Fruit fly (Drosophila melanogaster) S2 (cell line): ENCODE results near the gene HERC2.

Experiments used
- CG8478 ChIP-seq: fragments of >200 bp; optimal IDR thresholded peaks from 2 replicates; lab custom pipeline; 2018
- CTCF ChIP-seq, 2 experiments: fragments of >200 bp; optimal IDR thresholded peaks; 2 replicates each; lab custom pipeline; 2018

The HERC2 gene

dm6 chrX:20394066-20394913 lies at the start of gene HERC2:
HERC2 (plus strand) TSS chrX:20394395.
- TF ChIP-seq CTCF (optimal IDR thresholded peaks at IDR 0.05; lab: Kevin White, UChicago) (no peak), CG8478 (no peak)

- no peak for TF ChIP-seq CTCF (optimal IDR thresholded peaks at IDR 0.05; lab: Kevin White, UChicago)
- TF ChIP-seq CG8478 = no peak
These were observed 17.8 kb upstream of the HERC2 start, which contains the start of gene CG12679 for dm6 chrX:20376422-20376821. CG12679 (minus strand) TSS chrX:20376522.

dm6 chrX:20385865-20386264 lies 8.3 kb upstream of the HERC2 start:
- peak; percentile 53 for TF ChIP-seq CTCF (optimal IDR thresholded peaks at IDR 0.05; lab: Kevin White, UChicago)
- no peak for TF ChIP-seq CG8478

- TF ChIP-seq CTCF (optimal IDR thresholded peaks at IDR 0.05; lab: Kevin White, UChicago) = no peak
These were observed 4.6 kb upstream of the HERC2 start for dm6 chrX:20389633-20390032.

dm6 chrX:20390706-20391105 lies 3.5 kb upstream of the HERC2 start, which contains the start of gene jb:
jb (minus strand) TSS chrX:20390806.
- no peak for TF ChIP-seq CTCF (optimal IDR thresholded peaks at IDR 0.05; lab: Kevin White, UChicago)
- no peak for TF ChIP-seq CG8478

- peak; percentile 26 to 53 for TF ChIP-seq CTCF (optimal IDR thresholded peaks at IDR 0.05; lab: Kevin White, UChicago)
- no peak for TF ChIP-seq CG8478
These were observed 3.0 kb upstream of the HERC2 start for dm6 chrX:20391230-20391629.

dm6 chrX:20393580-20393979 lies 615 bp upstream of the HERC2 start, which contains the start of gene Syx16:
Syx16 (minus strand) TSS chrX:20393751.
- TF ChIP-seq CG8478 (no peak), CTCF (optimal IDR thresholded peaks at IDR 0.05; lab: Kevin White, UChicago) (no peak)

- TF ChIP-seq CTCF (optimal IDR thresholded peaks at IDR 0.05; lab: Kevin White, UChicago) (no peak), CG8478 (no peak)
These were observed 17.4 kb downstream of the HERC2 start for dm6 chrX:20411635-20412034.

- TF ChIP-seq CG8478 (no peak), CTCF (optimal IDR thresholded peaks at IDR 0.05; lab: Kevin White, UChicago) (no peak)
These were observed 19.3 kb downstream of the HERC2 start, which contains the start of gene CG15459 for dm6 chrX:20413481-20413880. CG15459 (minus strand) TSS chrX:20413581.

- TF ChIP-seq CTCF (optimal IDR thresholded peaks at IDR 0.05; lab: Kevin White, UChicago) (no peak), CG8478 (no peak)
These were observed 19.9 kb downstream of the HERC2 start, which contains the start of gene CG15458 for dm6 chrX:20414099-20414498. CG15458 (minus strand) TSS chrX:20414199.

dm6 chrX:20415444-20415843 lies 21.2 kb downstream of the HERC2 start, which contains the start of gene Obp19a:
Obp19a (plus strand) TSS chrX:20415744.
- TF ChIP-seq CG8478 (no peak), CTCF (optimal IDR thresholded peaks at IDR 0.05; lab: Kevin White, UChicago) (no peak)

dm6 chrX:20416433-20416832 lies 22.2 kb downstream of the HERC2 start, which contains the start of gene Obp19b:
Obp19b (plus strand) TSS chrX:20416733.
- TF ChIP-seq CG8478 (no peak), CTCF (optimal IDR thresholded peaks at IDR 0.05; lab: Kevin White, UChicago) (no peak)

- TF ChIP-seq CG8478 = no peak
- no peak for TF ChIP-seq CTCF (optimal IDR thresholded peaks at IDR 0.05; lab: Kevin White, UChicago)
These were observed 24.7 kb downstream of the HERC2 start, which contains the start of gene Obp19c for dm6 chrX:20418864-20419263. Obp19c (minus strand) TSS chrX:20418964.

- TF ChIP-seq CTCF (optimal IDR thresholded peaks at IDR 0.05; lab: Kevin White, UChicago) (no peak), CG8478 (no peak)
These were observed 25.1 kb downstream of the HERC2 start, which contains the start of gene Obp19d for dm6 chrX:20419313-20419712. Obp19d (plus strand) TSS chrX:20419613.

- no peak for TF ChIP-seq CG8478
- TF ChIP-seq CTCF (optimal IDR thresholded peaks at IDR 0.05; lab: Kevin White, UChicago) = no peak
These were observed 29.0 kb downstream of the HERC2 start for dm6 chrX:20423158-20423557.

dm6 chrX:20423747-20424165 lies 29.6 kb downstream of the HERC2 start, which contains the start of the genes Pp4-19C and cactin:
Pp4-19C (minus strand) TSS chrX:20424002.
cactin (plus strand) TSS chrX:20424069.
- no peak for TF ChIP-seq CG8478
- no peak for TF ChIP-seq CTCF (optimal IDR thresholded peaks at IDR 0.05; lab: Kevin White, UChicago)
